Fruit fly (Drosophila melanogaster) whole organism, embryonic: Measurements from ENCODE around the gene HDAC4.

Experiments
- Atf-2 ChIP-seq: fragments of 200-800 bp; sonication (Bioruptor generic); optimal IDR thresholded peaks from 2 replicates; lab custom pipeline; 2016; ENCODE audit warnings: missing biosample characterization, missing genetic modification characterization
- BtbVII ChIP-seq: fragments of 200-800 bp; sonication (Bioruptor generic); optimal IDR thresholded peaks from 3 replicates; lab custom pipeline; 2017; ENCODE audit warnings: missing biosample characterization, mild to moderate bottlenecking, missing genetic modification characterization
- CG10462 ChIP-seq: fragments of 200-800 bp; sonication (Bioruptor generic); optimal IDR thresholded peaks from 2 replicates; lab custom pipeline; 2016; ENCODE audit warnings: missing biosample characterization, missing genetic modification characterization
- CG10654 ChIP-seq: fragments of 200-800 bp; sonication (Bioruptor generic); optimal IDR thresholded peaks from 2 replicates; lab custom pipeline; 2016; ENCODE audit warnings: missing biosample characterization, missing genetic modification characterization
- CG10979 ChIP-seq: fragments of 200-800 bp; sonication (Bioruptor generic); optimal IDR thresholded peaks from 2 replicates; lab custom pipeline; 2018; ENCODE audit warnings: missing biosample characterization, mild to moderate bottlenecking, missing genetic modification characterization, moderate library complexity
- CG11398 ChIP-seq: fragments of 200-800 bp; sonication (Bioruptor generic); optimal IDR thresholded peaks from 2 replicates; lab custom pipeline; 2016; ENCODE audit warnings: missing biosample characterization, missing genetic modification characterization
- CG11696 ChIP-seq: fragments of 200-800 bp; sonication (Bioruptor generic); IDR thresholded peaks from 2 replicates; pipeline ENCODE4 v1.3.6; 2022; ENCODE audit warnings: missing biosample characterization, missing genetic modification characterization
- CG12155 ChIP-seq: fragments of 200-800 bp; sonication (Bioruptor generic); optimal IDR thresholded peaks from 3 replicates; lab custom pipeline; 2016; ENCODE audit warnings: missing biosample characterization, missing genetic modification characterization
- CG12236 ChIP-seq: fragments of 200-800 bp; sonication (Bioruptor generic); optimal IDR thresholded peaks from 2 replicates; lab custom pipeline; 2016; ENCODE audit warnings: missing biosample characterization, missing genetic modification characterization
- CG1647 ChIP-seq: fragments of 200-800 bp; sonication (Bioruptor generic); optimal IDR thresholded peaks from 3 replicates; lab custom pipeline; 2016; ENCODE audit warnings: missing biosample characterization, missing genetic modification characterization
- CG16779 ChIP-seq: fragments of 200-800 bp; sonication (Bioruptor generic); IDR thresholded peaks from 2 replicates; pipeline ENCODE4 v1.3.6; 2022; ENCODE audit warnings: missing biosample characterization, missing genetic modification characterization
- CG16815 ChIP-seq: fragments of 200-800 bp; sonication (Bioruptor generic); optimal IDR thresholded peaks from 3 replicates; lab custom pipeline; 2017; ENCODE audit warnings: missing biosample characterization, mild to moderate bottlenecking, missing genetic modification characterization
- CG17385 ChIP-seq: fragments of 200-800 bp; sonication (Bioruptor generic); optimal IDR thresholded peaks from 3 replicates; lab custom pipeline; 2018; ENCODE audit warnings: missing biosample characterization, mild to moderate bottlenecking, missing genetic modification characterization
- CG1832 ChIP-seq: fragments of 200-800 bp; sonication (Bioruptor generic); optimal IDR thresholded peaks from 2 replicates; lab custom pipeline; 2017; ENCODE audit warnings: missing biosample characterization, mild to moderate bottlenecking, missing genetic modification characterization, inconsistent platforms
- CG18764 ChIP-seq: fragments of 200-800 bp; sonication (Bioruptor generic); optimal IDR thresholded peaks from 3 replicates; lab custom pipeline; 2016; ENCODE audit warnings: missing biosample characterization, missing genetic modification characterization
- CG2120 ChIP-seq: fragments of 200-800 bp; sonication (Bioruptor generic); optimal IDR thresholded peaks from 3 replicates; lab custom pipeline; 2016; ENCODE audit warnings: missing biosample characterization, missing genetic modification characterization
- CG30403 ChIP-seq: fragments of 200-800 bp; sonication (Bioruptor generic); optimal IDR thresholded peaks from 3 replicates; lab custom pipeline; 2016; ENCODE audit warnings: missing biosample characterization, missing genetic modification characterization
- CG30431 ChIP-seq: fragments of 200-800 bp; sonication (Bioruptor generic); optimal IDR thresholded peaks from 2 replicates; lab custom pipeline; 2017; ENCODE audit warnings: missing biosample characterization, missing genetic modification characterization
- CG3847 ChIP-seq: fragments of 200-800 bp; sonication (Bioruptor generic); IDR thresholded peaks from 2 replicates; pipeline ENCODE4 v1.3.6; 2022; ENCODE audit warnings: missing biosample characterization, missing genetic modification characterization
- CG6813 ChIP-seq: fragments of 200-800 bp; sonication (Bioruptor generic); optimal IDR thresholded peaks from 2 replicates; lab custom pipeline; 2017; ENCODE audit warnings: missing biosample characterization, missing genetic modification characterization, mild to moderate bottlenecking, moderate library complexity, missing genetic modification reagents
- CG7928 ChIP-seq: fragments of 200-800 bp; sonication (Bioruptor generic); optimal IDR thresholded peaks from 2 replicates; lab custom pipeline; 2017; ENCODE audit warnings: missing biosample characterization, mild to moderate bottlenecking, missing genetic modification characterization
- CG8290 ChIP-seq, 3 experiments: fragments of 200-800 bp; sonication (Bioruptor generic); optimal IDR thresholded peaks; 2 replicates each; lab custom pipeline; 2016 to 2019; ENCODE audit warnings: missing biosample characterization in 3 of 3, missing genetic modification characterization in 3 of 3, mild to moderate bottlenecking in 2 of 3, moderate library complexity in 1 of 3
- CG8388 ChIP-seq: fragments of 200-800 bp; sonication (Bioruptor generic); optimal IDR thresholded peaks from 2 replicates; lab custom pipeline; 2019; ENCODE audit warnings: missing biosample characterization, mild to moderate bottlenecking, missing genetic modification characterization, moderate library complexity
- CTCF ChIP-seq: fragments of 200-800 bp; sonication (Bioruptor generic); optimal IDR thresholded peaks from 2 replicates; lab custom pipeline; 2017; ENCODE audit warnings: missing biosample characterization, mild to moderate bottlenecking, missing genetic modification characterization, moderate library complexity
- Dad ChIP-seq: fragments of 200-800 bp; sonication (Bioruptor generic); optimal IDR thresholded peaks from 3 replicates; lab custom pipeline; 2016; ENCODE audit warnings: missing biosample characterization, missing genetic modification characterization
- Dfd ChIP-seq, 2 experiments: fragments of >200 bp; optimal IDR thresholded peaks; 2 replicates each; lab custom pipeline; 2017; ENCODE audit warnings: missing biosample characterization in 2 of 2, missing genetic modification characterization in 2 of 2
- Dip3 ChIP-seq: fragments of 200-800 bp; sonication (Bioruptor generic); optimal IDR thresholded peaks from 3 replicates; lab custom pipeline; 2016; ENCODE audit warnings: missing biosample characterization, missing genetic modification characterization
- ERR ChIP-seq: fragments of 200-800 bp; sonication (Bioruptor generic); optimal IDR thresholded peaks from 2 replicates; lab custom pipeline; 2016; ENCODE audit warnings: missing biosample characterization, missing genetic modification characterization
- H15 ChIP-seq: fragments of 200-800 bp; sonication (Bioruptor generic); IDR thresholded peaks from 3 replicates; pipeline ENCODE4 v1.3.6; 2022; ENCODE audit warnings: missing biosample characterization, missing genetic modification characterization
- Hr51 ChIP-seq, 2 experiments: fragments of 200-800 bp; sonication (Bioruptor generic); optimal IDR thresholded peaks; 2 replicates in 1 of 2; 3 replicates in 1 of 2; lab custom pipeline; 2016 to 2018; ENCODE audit warnings: missing biosample characterization in 2 of 2, missing genetic modification characterization in 2 of 2, mild to moderate bottlenecking in 1 of 2, moderate library complexity in 1 of 2
- Hr78 ChIP-seq, 2 experiments: fragments of 200-800 bp in 1 of 2; fragments of >200 bp in 1 of 2; sonication (Bioruptor generic) in 1 of 2; optimal IDR thresholded peaks; 2 replicates each; lab custom pipeline; 2017 to 2019; ENCODE audit warnings: missing biosample characterization in 2 of 2, missing genetic modification characterization in 2 of 2, mild to moderate bottlenecking in 1 of 2, moderate library complexity in 1 of 2
- Sox100B ChIP-seq: fragments of 200-800 bp; sonication (Bioruptor generic); optimal IDR thresholded peaks from 3 replicates; lab custom pipeline; 2018; ENCODE audit warnings: missing biosample characterization, mild to moderate bottlenecking, missing genetic modification characterization
- YL-1 ChIP-seq: fragments of 200-800 bp; sonication (Bioruptor generic); optimal IDR thresholded peaks from 3 replicates; lab custom pipeline; 2017; ENCODE audit warnings: missing biosample characterization, mild to moderate bottlenecking, missing genetic modification characterization
- ato ChIP-seq: fragments of 200-800 bp; sonication (Bioruptor generic); IDR thresholded peaks from 2 replicates; pipeline ENCODE4 v1.3.6; 2022; ENCODE audit warnings: missing biosample characterization, missing genetic modification characterization; ENCODE audit not compliant: partially characterized antibody
- az2 ChIP-seq: fragments of 200-800 bp; sonication (Bioruptor generic); optimal IDR thresholded peaks from 3 replicates; lab custom pipeline; 2016; ENCODE audit warnings: missing biosample characterization, missing genetic modification characterization
- cad ChIP-seq: fragments of >200 bp; optimal IDR thresholded peaks from 2 replicates; lab custom pipeline; 2017; ENCODE audit warnings: missing biosample characterization, missing genetic modification characterization
- dpn ChIP-seq, 2 experiments: fragments of 200-800 bp; sonication (Bioruptor generic); optimal IDR thresholded peaks; 3 replicates each; lab custom pipeline; 2016; ENCODE audit warnings: missing biosample characterization in 2 of 2, missing genetic modification characterization in 2 of 2
- ems ChIP-seq: fragments of 200-800 bp; sonication (Bioruptor generic); optimal IDR thresholded peaks from 3 replicates; lab custom pipeline; 2016; ENCODE audit warnings: missing biosample characterization, missing genetic modification characterization
- fd96Cb ChIP-seq: fragments of 200-800 bp; sonication (Bioruptor generic); optimal IDR thresholded peaks from 2 replicates; lab custom pipeline; 2018; ENCODE audit warnings: missing biosample characterization, mild to moderate bottlenecking, missing genetic modification characterization, moderate library complexity
- nmo ChIP-seq: fragments of 200-800 bp; sonication (Bioruptor generic); optimal IDR thresholded peaks from 2 replicates; lab custom pipeline; 2018; ENCODE audit warnings: missing biosample characterization, mild to moderate bottlenecking, missing genetic modification characterization, moderate library complexity
- pita ChIP-seq: fragments of 200-800 bp; sonication (Bioruptor generic); optimal IDR thresholded peaks from 2 replicates; lab custom pipeline; 2017; ENCODE audit warnings: missing biosample characterization, mild to moderate bottlenecking, missing genetic modification characterization
- prd ChIP-seq, 3 experiments: fragments of >200 bp in 2 of 3; fragments of 200-800 bp in 1 of 3; sonication (Bioruptor generic) in 1 of 3; optimal IDR thresholded peaks in 2 of 3; IDR thresholded peaks in 1 of 3; 2 replicates in 2 of 3; 3 replicates in 1 of 3; pipeline versions ENCODE4 v1.3.6 to Lab custom; 2017 to 2022; ENCODE audit warnings: missing biosample characterization in 1 of 3, missing genetic modification characterization in 1 of 3
- repo ChIP-seq: fragments of 200-800 bp; sonication (Bioruptor generic); optimal IDR thresholded peaks from 2 replicates; lab custom pipeline; 2016; ENCODE audit warnings: missing biosample characterization, missing genetic modification characterization
- rib ChIP-seq: fragments of 200-800 bp; sonication (Bioruptor generic); IDR thresholded peaks from 2 replicates; pipeline ENCODE4 v1.3.6; 2022; ENCODE audit warnings: missing biosample characterization, missing genetic modification characterization
- ro ChIP-seq: fragments of 200-800 bp; sonication (Bioruptor generic); IDR thresholded peaks from 2 replicates; pipeline ENCODE4 v1.3.6; 2022; ENCODE audit warnings: missing biosample characterization, missing genetic modification characterization
- row ChIP-seq: fragments of 200-800 bp; sonication (Bioruptor generic); IDR thresholded peaks from 3 replicates; pipeline ENCODE4 v1.3.6; 2022; ENCODE audit warnings: missing biosample characterization, missing genetic modification characterization
- sr ChIP-seq: fragments of 200-800 bp; sonication (Bioruptor generic); IDR thresholded peaks from 3 replicates; pipeline ENCODE4 v1.3.6; 2022; ENCODE audit warnings: missing biosample characterization, missing genetic modification characterization
- tna ChIP-seq: fragments of 200-800 bp; sonication (Bioruptor generic); IDR thresholded peaks from 2 replicates; pipeline ENCODE4 v1.3.6; 2022; ENCODE audit warnings: missing biosample characterization, missing genetic modification characterization; ENCODE audit not compliant: partially characterized antibody
- toy ChIP-seq: fragments of 200-800 bp; sonication (Bioruptor generic); IDR thresholded peaks from 2 replicates; pipeline ENCODE4 v1.3.6; 2022; ENCODE audit warnings: missing biosample characterization, missing genetic modification characterization
- yki ChIP-seq: fragments of >200 bp; optimal IDR thresholded peaks from 3 replicates; lab custom pipeline; 2018
- zf30C ChIP-seq: fragments of 200-800 bp; sonication (Bioruptor generic); optimal IDR thresholded peaks from 3 replicates; lab custom pipeline; 2018; ENCODE audit warnings: missing biosample characterization, mild to moderate bottlenecking, missing genetic modification characterization

The HDAC4 gene

DNA sequence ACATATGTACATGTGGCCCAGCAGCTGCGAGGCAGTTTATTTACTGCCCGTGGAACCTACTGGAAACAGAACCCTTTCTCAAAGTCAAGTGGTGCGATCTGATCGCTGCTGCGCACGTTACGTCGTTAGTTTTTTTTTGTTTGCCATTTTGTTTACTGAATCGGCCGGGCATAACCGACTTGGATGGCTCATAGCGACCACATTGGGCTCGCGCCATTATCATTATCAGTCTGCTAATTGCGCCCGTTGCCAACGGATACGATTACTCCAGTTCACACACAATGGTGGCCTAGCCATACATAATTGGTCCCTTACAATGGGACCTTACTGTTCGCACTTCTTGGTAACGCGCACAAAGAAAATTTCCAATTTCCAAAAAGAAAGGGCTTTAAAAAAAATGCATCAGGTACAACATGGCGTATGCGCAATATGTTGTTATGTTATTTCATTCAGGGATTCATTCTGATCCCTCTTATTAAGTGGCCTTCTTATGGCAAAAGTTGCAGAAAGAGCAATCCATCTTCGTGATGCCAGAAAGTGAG lies 47.3 kb upstream of the HDAC4 start (continued):
- peak; percentile 43 for TF ChIP-seq CG30403 (GFP tag; lab: Kevin White, UChicago)
- TF ChIP-seq CG1647 (GFP tag; lab: Kevin White, UChicago) = peak; percentile 17
- peak; percentile 6 for TF ChIP-seq Sox100B (GFP tag; lab: Kevin White, UChicago)
- TF ChIP-seq CG10462 (GFP tag; lab: Kevin White, UChicago) = no peak
- no peak for TF ChIP-seq BtbVII
- no peak for TF ChIP-seq CG12236 (GFP tag; lab: Kevin White, UChicago)
- TF ChIP-seq H15 = no peak
- TF ChIP-seq Dad (GFP tag; lab: Kevin White, UChicago) = no peak
- no peak for TF ChIP-seq CG1832
- no peak for TF ChIP-seq CG18764 (GFP tag; lab: Kevin White, UChicago)
- TF ChIP-seq yki (lab: Kevin White, UChicago) = no peak
- TF ChIP-seq ato = no peak
- no peak for TF ChIP-seq Hr51 (GFP tag; optimal IDR thresholded peaks at IDR 0.05; lab: Kevin White, UChicago)
- no peak for TF ChIP-seq CG10654 (GFP tag; lab: Kevin White, UChicago)
- TF ChIP-seq ERR (GFP tag; lab: Kevin White, UChicago) = peak; percentile 46
- TF ChIP-seq CG8290 (GFP tag; optimal IDR thresholded peaks at IDR 0.05; lab: Kevin White, UChicago) = no peak
- TF ChIP-seq CG8290 (tag; optimal IDR thresholded peaks at IDR 0.05; lab: Kevin White, UChicago) = no peak
- TF ChIP-seq CG3847 (GFP tag; lab: Robert Waterston, UW) = no peak
- TF ChIP-seq CG16815 = peak; percentile 15
- peak; percentile 2 for TF ChIP-seq CG17385 (GFP tag; lab: Kevin White, UChicago)
- TF ChIP-seq CG8388 (GFP tag; lab: Kevin White, UChicago) = no peak
- TF ChIP-seq CG2120 (GFP tag; lab: Kevin White, UChicago) = peak; percentile 77
- no peak for TF ChIP-seq CG10979 (tag; lab: Kevin White, UChicago)
- TF ChIP-seq ems (GFP tag; lab: Kevin White, UChicago) = no peak
- TF ChIP-seq Dip3 = peak; percentile 40
- TF ChIP-seq CG30431 (GFP tag; lab: Kevin White, UChicago) = no peak
- TF ChIP-seq nmo (GFP tag; lab: Kevin White, UChicago) = peak; percentile 24
- no peak for TF ChIP-seq tna (GFP tag; lab: Robert Waterston, UW)
- TF ChIP-seq Dfd (GFP tag; optimal IDR thresholded peaks at IDR 0.05; lab: Kevin White, UChicago) = no peak
- no peak for TF ChIP-seq CTCF
- no peak for TF ChIP-seq CG6813
- TF ChIP-seq rib = no peak
- no peak for TF ChIP-seq fd96Cb
- no peak for TF ChIP-seq CG7928
- TF ChIP-seq ro (GFP tag; lab: Robert Waterston, UW) = no peak
- no peak for TF ChIP-seq Hr78 (GFP tag; optimal IDR thresholded peaks at IDR 0.05; lab: Kevin White, UChicago)
- no peak for TF ChIP-seq az2 (GFP tag; lab: Kevin White, UChicago)
- no peak for TF ChIP-seq cad
- TF ChIP-seq pita (GFP tag; lab: Kevin White, UChicago) = no peak
- TF ChIP-seq row (GFP tag; lab: Robert Waterston, UW) = peak; percentile 35; the same call in 2 of the 3 replicates
- no peak for TF ChIP-seq CG16779
- TF ChIP-seq CG12155 = peak; percentile 5
- no peak for TF ChIP-seq toy (GFP tag; lab: Robert Waterston, UW)
- TF ChIP-seq CG11398 (GFP tag; lab: Kevin White, UChicago) = no peak
- TF ChIP-seq Atf-2 (GFP tag; lab: Kevin White, UChicago) = no peak
- no peak for TF ChIP-seq sr (GFP tag; lab: Robert Waterston, UW)
- no peak for TF ChIP-seq CG11696
- TF ChIP-seq prd (optimal IDR thresholded peaks at IDR 0.05; lab: Kevin White, UChicago) = no peak
- no peak for TF ChIP-seq prd (GFP tag; IDR thresholded peaks at IDR 0.05; lab: Robert Waterston, UW)
- TF ChIP-seq dpn (GFP tag; optimal IDR thresholded peaks at IDR 0.05; lab: Kevin White, UChicago) = peak; percentile 17 to 22
- no peak for TF ChIP-seq YL-1 (GFP tag; lab: Kevin White, UChicago)
- TF ChIP-seq zf30C (GFP tag; lab: Kevin White, UChicago) = no peak
- no peak for TF ChIP-seq repo
